Fruit fly (Drosophila melanogaster) whole organism, embryonic: Measurements from ENCODE around the gene IA-2.

Source experiments
- CG12155 ChIP-seq: fragments of 200-800 bp; sonication (Bioruptor generic); optimal IDR thresholded peaks from 3 replicates; lab custom pipeline; 2016; ENCODE audit warnings: missing biosample characterization, missing genetic modification characterization
- CG6791 ChIP-seq: fragments of 200-800 bp; sonication (Bioruptor generic); IDR thresholded peaks from 3 replicates; pipeline ENCODE4 v1.3.6; 2022; ENCODE audit warnings: missing biosample characterization, missing genetic modification characterization; ENCODE audit not compliant: partially characterized antibody
- Sin3A ChIP-seq: fragments of >200 bp; optimal IDR thresholded peaks from 2 replicates; lab custom pipeline; 2018
- ash1 ChIP-seq: fragments of 200-800 bp; sonication (Bioruptor generic); optimal IDR thresholded peaks from 2 replicates; lab custom pipeline; 2018; ENCODE audit warnings: missing biosample characterization, mild to moderate bottlenecking, missing genetic modification characterization
- schlank ChIP-seq: fragments of 200-800 bp; sonication (Bioruptor generic); optimal IDR thresholded peaks from 2 replicates; lab custom pipeline; 2018; ENCODE audit warnings: missing biosample characterization, mild to moderate bottlenecking, missing genetic modification characterization

DNA sequence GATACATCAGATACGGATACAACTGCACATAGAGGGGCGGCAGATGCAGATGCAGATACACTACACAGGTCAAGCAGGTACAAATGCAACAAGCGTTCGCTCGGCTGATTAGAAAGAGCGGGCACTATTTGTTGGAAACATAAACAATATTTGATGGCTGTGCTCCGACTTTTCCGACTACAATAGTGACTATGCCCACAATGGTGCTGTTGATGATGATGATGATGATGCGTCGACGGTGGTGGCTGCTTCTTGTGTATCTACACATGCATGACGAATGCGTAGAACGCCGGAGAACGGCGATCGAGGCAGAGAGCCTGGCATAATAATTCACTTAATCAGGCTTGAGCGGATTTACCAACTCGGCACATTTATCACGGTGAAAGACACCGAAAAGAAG is 20.2 kb upstream of the IA-2 start:
- TF ChIP-seq ash1 (GFP tag; lab: Kevin White, UChicago), result no peak
- TF ChIP-seq CG12155 (GFP tag; lab: Kevin White, UChicago), result no peak
- no peak for TF ChIP-seq schlank (tag; lab: Kevin White, UChicago)
- TF ChIP-seq CG6791 (GFP tag; lab: Robert Waterston, UW), result no peak
- no peak for TF ChIP-seq Sin3A (lab: Kevin White, UChicago)
